Worm (Caenorhabditis elegans) whole organism, mixed stage, embryonic: ENCODE results near the gene his-31.

ENCODE experiments used
- bed-3 ChIP-seq: fragments of 200-800 bp; sonication (Bioruptor generic); optimal IDR thresholded peaks from 3 replicates; lab custom pipeline; 2018; ENCODE audit warnings: mild to moderate bottlenecking, missing genetic modification characterization, moderate library complexity, missing compliant biosample characterization
- mep-1 ChIP-seq: fragments of 150-350 bp; optimal IDR thresholded peaks from 2 replicates; lab custom pipeline; 2017; ENCODE audit warnings: missing biosample characterization, missing genetic modification reagents, missing genetic modification characterization, inconsistent platforms
- mls-2 ChIP-seq: sonication (generic microtip); optimal IDR thresholded peaks from 2 replicates; lab custom pipeline; 2016; ENCODE audit warnings: mild to moderate bottlenecking, missing genetic modification characterization, moderate library complexity, missing compliant biosample characterization
- nhr-12 ChIP-seq: fragments of 150-350 bp; optimal IDR thresholded peaks from 2 replicates; lab custom pipeline; 2014; ENCODE audit warnings: missing biosample characterization, missing genetic modification characterization
- nhr-2 ChIP-seq: fragments of 150-350 bp; optimal IDR thresholded peaks from 2 replicates; lab custom pipeline; 2014; ENCODE audit warnings: missing biosample characterization, missing genetic modification characterization
- nhr-237 ChIP-seq: fragments of 150-350 bp; optimal IDR thresholded peaks from 2 replicates; lab custom pipeline; 2014; ENCODE audit warnings: missing biosample characterization, missing genetic modification characterization
- nhr-76 ChIP-seq: sonication (generic microtip); optimal IDR thresholded peaks from 2 replicates; lab custom pipeline; 2017; ENCODE audit warnings: missing biosample characterization, missing genetic modification characterization
- pha-4 ChIP-seq: fragments of 150-350 bp; optimal IDR thresholded peaks from 2 replicates; lab custom pipeline; 2018; ENCODE audit warnings: missing biosample characterization, missing genetic modification reagents, missing genetic modification characterization
- snpc-4 ChIP-seq: fragments of 150-350 bp; optimal IDR thresholded peaks from 2 replicates; lab custom pipeline; 2014; ENCODE audit warnings: missing biosample characterization, missing genetic modification characterization
- sptf-1 ChIP-seq: sonication (generic microtip); optimal IDR thresholded peaks from 2 replicates; lab custom pipeline; 2017; ENCODE audit warnings: mild to moderate bottlenecking, missing genetic modification characterization, moderate library complexity, missing compliant biosample characterization
- unc-120 ChIP-seq: sonication (generic microtip); optimal IDR thresholded peaks from 2 replicates; lab custom pipeline; 2017; ENCODE audit warnings: missing genetic modification characterization, missing compliant biosample characterization; ENCODE audit not compliant: poor library complexity, severe bottlenecking
- unc-62 ChIP-seq: fragments of 150-350 bp; optimal IDR thresholded peaks from 2 replicates; lab custom pipeline; 2014; ENCODE audit warnings: missing biosample characterization, missing genetic modification reagents, missing genetic modification characterization
- zip-8 ChIP-seq: fragments of 150-350 bp; optimal IDR thresholded peaks from 2 replicates; lab custom pipeline; 2014; ENCODE audit warnings: missing biosample characterization, missing genetic modification characterization

- TF ChIP-seq zip-8 (tag; lab: Kevin White, UChicago) (no peak), nhr-237 (tag; lab: Kevin White, UChicago) (peak; percentile 38), sptf-1 (tag; lab: Kevin White, UChicago) (peak; percentile 91), bed-3 (GFP tag; lab: Kevin White, UChicago) (peak; percentile 74), unc-62 (peak; percentile 45), mep-1 (tag; lab: Kevin White, UChicago) (peak; percentile 86), pha-4 (tag; lab: Kevin White, UChicago) (peak; percentile 80), unc-120 (peak; percentile 75), snpc-4 (tag; lab: Kevin White, UChicago) (no peak), nhr-76 (tag; lab: Kevin White, UChicago) (no peak), mls-2 (tag; lab: Kevin White, UChicago) (peak; percentile 93), nhr-12 (tag; lab: Kevin White, UChicago) (peak; percentile 25), nhr-2 (tag; lab: Kevin White, UChicago) (no peak)
Measured at ce11 chrIV:8375381-8375780, 41.6 kb upstream of the his-31 start.
